Fruit fly (Drosophila melanogaster): ENCODE measurements around the gene Z600.
A peak's percentile ranks its signal among the peaks of the same experiment; 100 is the strongest.

Z600 gene

DNA sequence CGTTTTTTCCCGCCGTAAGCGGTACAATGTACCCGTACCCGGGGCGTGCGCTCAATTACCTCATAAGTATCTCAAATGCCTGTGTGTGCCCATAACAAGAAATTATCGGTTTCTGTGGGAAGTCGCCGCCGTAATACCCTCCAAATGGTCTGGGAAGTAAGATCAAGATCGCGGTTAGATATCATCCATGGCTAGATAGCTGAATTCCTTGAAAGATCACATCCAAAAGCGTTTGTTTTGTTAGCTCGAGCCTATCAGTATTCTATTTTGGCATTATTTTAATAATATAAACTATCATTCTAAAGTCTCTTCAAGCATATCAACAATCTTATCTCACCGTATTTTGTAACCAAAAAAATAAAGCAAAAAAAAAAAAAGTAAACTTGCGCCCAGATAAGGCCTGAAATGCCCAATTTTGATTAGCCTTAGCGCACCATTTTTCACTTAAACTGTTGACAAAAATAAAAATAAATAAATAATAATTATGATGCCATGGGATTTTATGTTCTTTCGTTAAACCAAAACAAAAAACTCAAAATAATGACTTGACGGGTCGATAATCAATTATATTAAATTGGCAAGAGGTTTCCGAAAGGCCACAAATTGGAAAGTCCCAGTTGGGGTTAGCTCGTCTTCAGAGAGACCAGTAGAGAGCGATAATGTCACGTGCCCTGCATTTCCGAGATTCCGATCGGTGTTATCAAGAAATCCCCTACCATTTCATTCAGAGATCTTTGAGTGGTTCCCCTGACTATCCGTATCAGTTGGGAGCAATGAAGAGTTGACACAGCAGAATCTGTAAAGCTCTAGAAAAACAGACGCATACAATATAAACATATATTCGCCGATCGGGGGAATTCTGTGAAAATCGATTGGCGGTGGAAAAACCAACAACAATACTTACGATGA, 30.0 kb downstream of the Z600 start:
- TF ChIP-seq pan (optimal IDR thresholded peaks at IDR 0.05) (no peak), EcR (GFP tag; optimal IDR thresholded peaks at IDR 0.05) (no peak), usp (GFP tag; optimal IDR thresholded peaks at IDR 0.05) (no peak), psq (optimal IDR thresholded peaks at IDR 0.05) (no peak)

DNA sequence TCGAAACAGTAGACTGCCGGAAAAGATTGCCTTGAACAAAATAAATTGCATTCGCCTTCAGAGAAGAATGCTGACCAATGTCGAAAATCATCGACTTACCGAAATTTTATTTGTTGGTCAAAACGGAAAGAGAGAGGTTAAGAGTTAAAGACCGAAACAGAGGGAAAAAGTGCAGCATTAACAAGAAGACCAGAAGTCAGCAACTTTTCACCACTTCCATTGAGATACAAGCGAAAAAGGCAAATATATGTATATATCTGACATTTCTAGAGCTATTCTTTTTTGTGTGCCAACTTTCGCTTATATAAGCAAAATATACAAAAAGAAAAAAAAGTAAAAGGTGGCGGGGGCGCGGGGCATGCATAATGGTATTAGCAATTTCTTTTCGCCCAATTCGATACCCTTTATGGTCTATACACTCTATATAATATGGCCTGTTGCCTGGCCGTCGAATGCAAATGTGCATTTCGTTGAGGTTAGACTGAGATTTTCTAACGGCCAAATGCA, 31.1 kb downstream of the Z600 start:
- TF ChIP-seq pan (optimal IDR thresholded peaks at IDR 0.05) (no peak), EcR (GFP tag; optimal IDR thresholded peaks at IDR 0.05) (no peak), psq (optimal IDR thresholded peaks at IDR 0.05) (no peak), Dll (optimal IDR thresholded peaks at IDR 0.05) (no peak)

DNA sequence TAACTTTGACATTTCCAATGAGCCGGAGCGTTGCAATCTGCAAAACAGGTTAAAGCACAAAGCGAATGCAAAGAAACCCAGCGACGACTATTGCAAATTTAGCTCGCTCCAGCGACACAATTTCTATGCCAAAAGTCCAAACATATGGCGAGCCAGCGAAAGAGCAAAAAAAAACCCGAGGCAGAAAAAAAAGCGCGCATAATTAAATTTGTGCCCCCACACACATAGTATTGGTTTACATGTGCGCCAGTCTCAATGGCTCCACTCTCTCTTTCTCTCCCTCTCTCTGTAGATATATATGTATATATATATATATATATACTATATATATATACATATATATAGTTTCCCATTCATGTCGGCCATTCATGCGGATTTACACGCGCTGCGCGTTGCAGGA, 31.8 kb downstream of the Z600 start:
- TF ChIP-seq Dll (optimal IDR thresholded peaks at IDR 0.05): no peak
- TF ChIP-seq pan (optimal IDR thresholded peaks at IDR 0.05): no peak
- no peak for TF ChIP-seq EcR (GFP tag; optimal IDR thresholded peaks at IDR 0.05)
- TF ChIP-seq usp (GFP tag; optimal IDR thresholded peaks at IDR 0.05): no peak
- no peak for TF ChIP-seq CG8478 (optimal IDR thresholded peaks at IDR 0.05)
- TF ChIP-seq psq (optimal IDR thresholded peaks at IDR 0.05): no peak

DNA sequence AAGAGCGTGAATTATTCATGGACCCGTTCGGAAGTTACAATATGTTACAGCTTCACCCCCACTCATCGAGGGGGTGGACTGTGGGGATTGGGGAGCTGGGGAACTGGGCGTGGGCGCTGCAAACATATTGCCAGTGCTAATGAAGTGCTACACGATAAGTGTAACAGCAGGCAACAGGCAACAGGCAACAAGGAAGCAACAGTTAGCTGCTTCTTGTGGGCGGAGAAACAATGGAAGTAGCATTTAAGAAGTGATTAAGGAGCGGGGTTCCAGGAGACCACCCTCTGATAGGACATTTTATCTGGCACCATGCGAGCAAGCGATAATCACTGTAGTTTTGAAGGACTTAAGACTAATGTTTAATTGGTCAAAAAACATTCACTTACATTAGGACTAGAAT, 32.4 kb downstream of the Z600 start:
- TF ChIP-seq CG8478 (optimal IDR thresholded peaks at IDR 0.05) (no peak), EcR (GFP tag; optimal IDR thresholded peaks at IDR 0.05) (no peak), pan (optimal IDR thresholded peaks at IDR 0.05) (no peak), usp (GFP tag; optimal IDR thresholded peaks at IDR 0.05) (no peak), Dll (optimal IDR thresholded peaks at IDR 0.05) (no peak), psq (optimal IDR thresholded peaks at IDR 0.05) (no peak)

DNA sequence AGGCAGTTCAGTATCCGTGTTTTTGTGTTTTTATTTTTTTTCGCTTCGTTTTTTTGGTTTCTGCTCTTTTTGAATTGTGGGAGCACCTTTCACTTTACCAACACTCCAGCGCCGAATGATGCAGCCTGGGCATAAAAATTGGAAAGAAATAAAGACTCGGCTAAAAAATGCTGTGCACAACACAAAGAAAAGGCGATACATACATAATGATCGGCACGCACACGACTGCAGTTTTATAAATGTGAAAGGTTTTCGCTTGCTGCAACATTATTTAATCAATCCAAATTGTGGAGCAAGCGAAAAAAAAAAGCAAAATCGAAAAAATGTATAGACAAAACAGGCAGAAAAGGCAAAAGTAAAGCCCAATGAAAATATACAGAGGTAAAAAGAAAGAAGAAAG, 34.2 kb downstream of the Z600 start:
- TF ChIP-seq CG8478 (optimal IDR thresholded peaks at IDR 0.05) (no peak), pan (optimal IDR thresholded peaks at IDR 0.05) (no peak), Dll (optimal IDR thresholded peaks at IDR 0.05) (no peak), psq (optimal IDR thresholded peaks at IDR 0.05) (no peak), EcR (GFP tag; optimal IDR thresholded peaks at IDR 0.05) (no peak), usp (GFP tag; optimal IDR thresholded peaks at IDR 0.05) (no peak)

DNA sequence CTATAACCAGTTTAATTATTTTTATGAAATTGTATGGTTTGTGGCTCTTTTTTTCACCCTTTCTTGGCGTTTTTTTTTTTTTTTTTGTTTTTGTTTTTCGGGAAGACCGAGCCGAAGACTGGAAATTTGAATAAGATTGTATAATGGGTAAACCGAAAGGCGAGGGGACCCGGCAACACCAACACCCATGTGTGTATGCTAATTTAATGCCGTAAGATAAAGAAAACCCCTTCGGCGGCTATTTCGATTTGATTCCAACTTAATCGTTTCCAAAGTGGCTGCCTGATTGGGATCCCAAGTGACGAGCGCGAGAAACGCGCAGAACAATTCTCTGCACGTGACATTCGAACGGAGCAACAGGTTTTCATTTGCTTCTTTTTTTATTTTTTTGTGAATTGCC, 34.6 kb downstream of the Z600 start:
- no peak for TF ChIP-seq pan (optimal IDR thresholded peaks at IDR 0.05)
- TF ChIP-seq EcR (GFP tag; optimal IDR thresholded peaks at IDR 0.05): no peak
- TF ChIP-seq psq (optimal IDR thresholded peaks at IDR 0.05): no peak
- TF ChIP-seq CG8478 (optimal IDR thresholded peaks at IDR 0.05): no peak
- no peak for TF ChIP-seq usp (GFP tag; optimal IDR thresholded peaks at IDR 0.05)
- no peak for TF ChIP-seq Dll (optimal IDR thresholded peaks at IDR 0.05)

DNA sequence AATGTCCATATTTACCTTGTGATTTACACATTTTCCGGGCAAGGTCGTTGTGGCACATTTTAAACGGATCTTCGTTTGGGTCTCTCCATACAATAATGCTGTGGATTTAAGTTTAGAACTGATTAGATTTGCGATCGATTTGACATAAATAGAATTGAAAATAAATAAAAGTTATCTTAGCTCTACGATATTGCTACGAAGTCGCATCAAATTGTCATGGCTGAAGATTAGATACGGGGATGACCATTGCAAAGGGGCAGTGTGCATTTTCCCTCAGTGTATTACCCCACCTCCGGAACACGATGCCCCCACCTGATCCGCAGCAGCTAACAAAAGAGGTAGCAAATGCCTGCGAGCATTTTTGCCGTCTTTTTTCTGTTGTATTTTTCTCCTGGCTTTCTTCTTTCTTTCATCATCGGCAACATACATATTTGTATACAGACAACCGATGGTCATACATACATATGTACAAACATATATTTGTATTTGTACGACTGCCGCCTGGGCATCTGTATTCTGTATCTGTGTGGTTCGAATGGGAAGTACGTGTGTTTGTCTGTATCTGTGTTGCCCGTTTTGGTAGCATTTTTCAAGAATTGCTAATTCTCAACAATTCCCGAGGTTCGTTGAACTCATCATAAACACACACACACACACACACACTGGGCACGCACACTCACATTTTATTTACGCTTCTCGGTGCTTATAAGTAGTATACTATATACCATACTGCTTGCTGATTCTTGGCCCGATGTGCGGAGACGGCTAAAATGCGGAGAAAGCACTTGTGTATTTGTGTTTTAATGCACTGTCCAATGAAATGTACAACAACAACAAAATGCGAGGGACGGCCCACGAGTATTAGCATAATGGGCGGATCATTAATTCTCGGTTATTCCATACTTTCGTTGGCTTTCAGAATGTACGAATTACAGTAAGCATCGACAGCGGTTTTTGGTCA, 35.9 kb downstream of the Z600 start:
- no peak for TF ChIP-seq usp (GFP tag; optimal IDR thresholded peaks at IDR 0.05)
- TF ChIP-seq Dll (optimal IDR thresholded peaks at IDR 0.05): no peak
- no peak for TF ChIP-seq psq (optimal IDR thresholded peaks at IDR 0.05)
- TF ChIP-seq pan (optimal IDR thresholded peaks at IDR 0.05): no peak
- TF ChIP-seq EcR (GFP tag; optimal IDR thresholded peaks at IDR 0.05): peak; percentile 69 to 76

DNA sequence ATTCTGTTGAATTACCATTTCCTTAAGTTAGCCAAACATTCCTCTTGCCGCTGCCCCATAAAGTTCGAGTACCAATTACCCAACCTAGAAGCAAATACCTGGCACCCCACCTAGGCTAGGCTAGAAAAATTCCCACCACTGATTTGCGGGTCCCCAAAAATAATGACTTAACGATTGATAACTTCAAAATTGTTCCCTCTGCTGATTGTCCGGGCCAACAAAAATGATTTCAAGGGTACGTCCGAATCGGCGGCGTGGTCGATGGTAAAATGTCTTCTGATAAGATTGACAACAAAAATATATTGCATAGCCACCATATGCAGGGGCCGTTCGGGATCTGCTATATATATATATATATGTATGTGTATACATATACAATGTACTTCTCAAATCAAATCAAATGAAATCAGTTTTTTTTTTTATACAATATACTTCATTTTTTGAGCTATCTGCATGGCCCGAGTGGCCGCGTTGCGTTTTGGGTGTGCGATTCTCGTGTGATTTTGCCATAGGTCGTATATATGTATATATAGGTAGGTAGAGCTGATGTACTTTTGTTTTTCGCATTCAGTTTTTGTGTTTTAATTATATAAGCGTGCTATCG, 38.4 kb downstream of the Z600 start:
- TF ChIP-seq EcR (GFP tag; optimal IDR thresholded peaks at IDR 0.05) (no peak), pan (optimal IDR thresholded peaks at IDR 0.05) (peak; percentile 32)

DNA sequence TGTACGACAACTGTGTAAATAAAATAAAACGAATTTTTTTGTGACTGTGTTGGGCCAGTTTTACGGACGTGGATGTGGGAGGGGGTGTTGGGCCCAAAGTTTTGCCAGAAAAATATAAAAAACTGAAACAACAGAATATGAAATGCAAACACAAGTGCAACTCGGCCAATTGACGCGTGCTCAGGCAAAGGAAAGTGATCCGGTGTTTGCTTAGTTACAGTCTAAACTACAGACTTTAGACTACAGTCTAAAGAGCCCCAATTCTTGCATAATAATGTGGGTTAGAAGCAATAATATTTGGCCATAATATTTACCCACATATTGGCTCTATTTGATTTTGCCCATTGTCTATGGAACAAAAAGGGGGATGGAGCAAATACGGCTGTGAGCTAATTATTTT, 40.0 kb downstream of the Z600 start:
- no peak for TF ChIP-seq EcR (GFP tag; optimal IDR thresholded peaks at IDR 0.05)
- TF ChIP-seq psq (optimal IDR thresholded peaks at IDR 0.05): no peak

DNA sequence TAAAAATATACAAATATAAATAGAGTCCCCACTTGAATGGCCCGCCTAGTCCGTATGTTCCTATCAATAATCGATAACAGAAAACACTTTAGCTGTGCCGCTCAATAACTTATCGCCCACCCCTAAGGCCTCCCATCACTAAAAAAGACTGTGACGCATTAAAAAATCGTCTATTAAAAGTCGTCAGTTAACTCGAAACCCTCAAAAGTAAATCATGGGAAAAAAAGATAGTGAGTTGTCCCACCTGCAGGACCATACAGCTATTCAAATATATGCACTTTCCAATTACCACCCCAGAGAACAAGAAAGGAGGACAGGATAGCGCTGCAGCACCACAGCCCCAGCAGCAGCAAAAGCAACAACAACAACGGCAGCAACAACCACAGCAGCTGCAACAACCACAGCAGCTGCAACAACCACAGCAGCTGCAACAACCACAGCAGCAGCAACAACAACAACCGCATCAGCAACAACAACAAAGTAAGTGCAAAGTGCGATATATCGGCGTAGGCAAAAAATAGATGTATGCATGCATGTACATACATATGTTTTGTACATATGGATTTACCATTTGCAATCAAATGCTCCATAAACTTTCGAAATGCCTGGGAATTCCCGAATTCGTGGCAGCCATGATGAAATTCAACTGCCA, 45.3 kb downstream of the Z600 start, which contains the start of gene AGO2:
Gene AGO2, plus strand, starts transcription at position 121 of the 652 bp plus-strand sequence.
- TF ChIP-seq EcR (GFP tag; optimal IDR thresholded peaks at IDR 0.05) (no peak), usp (GFP tag; optimal IDR thresholded peaks at IDR 0.05) (no peak), CG8478 (optimal IDR thresholded peaks at IDR 0.05) (no peak), Dll (optimal IDR thresholded peaks at IDR 0.05) (no peak), psq (optimal IDR thresholded peaks at IDR 0.05) (no peak), pan (optimal IDR thresholded peaks at IDR 0.05) (no peak)
